Worm (Caenorhabditis elegans) whole organism, mixed stage, embryonic: ENCODE results near the gene immt-2.

Experiments
- bed-3 ChIP-seq: fragments of 200-800 bp; sonication (Bioruptor generic); optimal IDR thresholded peaks from 3 replicates; lab custom pipeline; 2018; ENCODE audit warnings: mild to moderate bottlenecking, missing genetic modification characterization, moderate library complexity, missing compliant biosample characterization
- blmp-1 ChIP-seq: fragments of 150-350 bp; optimal IDR thresholded peaks from 2 replicates; lab custom pipeline; 2014; ENCODE audit warnings: missing biosample characterization, missing genetic modification characterization
- snpc-4 ChIP-seq: fragments of 150-350 bp; optimal IDR thresholded peaks from 2 replicates; lab custom pipeline; 2014; ENCODE audit warnings: missing biosample characterization, missing genetic modification characterization
- unc-62 ChIP-seq: fragments of 150-350 bp; optimal IDR thresholded peaks from 2 replicates; lab custom pipeline; 2014; ENCODE audit warnings: missing biosample characterization, missing genetic modification reagents, missing genetic modification characterization

- TF ChIP-seq bed-3, result no peak
- no peak for TF ChIP-seq snpc-4 (tag; lab: Kevin White, UChicago)
- no peak for TF ChIP-seq unc-62 (GFP tag; lab: Kevin White, UChicago)
- TF ChIP-seq blmp-1 (tag; lab: Kevin White, UChicago), result no peak
Observed at ce11 chrV:16821270-16821737, 32.2 kb downstream of the immt-2 start, which contains the start of gene T20B3.14.
